Worm (Caenorhabditis elegans) whole organism, L2 larva: ENCODE data around the gene sup-37.
A peak's percentile ranks its signal among the peaks of the same experiment; 100 is the strongest.

Experiments
- C34F6.9 ChIP-seq: fragments of 150-350 bp; optimal IDR thresholded peaks from 2 replicates; lab custom pipeline; 2014; ENCODE audit warnings: missing biosample characterization, missing genetic modification characterization
- F13H6.1 ChIP-seq: sonication (generic microtip); optimal IDR thresholded peaks from 2 replicates; lab custom pipeline; 2016; ENCODE audit warnings: missing genetic modification characterization, missing compliant biosample characterization
- ZK546.5 ChIP-seq: sonication (generic microtip); optimal IDR thresholded peaks from 2 replicates; lab custom pipeline; 2017; ENCODE audit warnings: missing biosample characterization, missing genetic modification characterization
- alr-1 ChIP-seq: fragments of 150-350 bp; optimal IDR thresholded peaks from 2 replicates; lab custom pipeline; 2014; ENCODE audit warnings: missing biosample characterization, missing genetic modification characterization
- ama-1 ChIP-seq: fragments of 150-350 bp; optimal IDR thresholded peaks from 2 replicates; lab custom pipeline; 2018; ENCODE audit warnings: inconsistent platforms
- blmp-1 ChIP-seq: sonication (generic microtip); optimal IDR thresholded peaks from 2 replicates; lab custom pipeline; 2017; ENCODE audit warnings: missing genetic modification characterization, mild to moderate bottlenecking, missing compliant biosample characterization, antibody characterized with exemption, moderate library complexity; ENCODE audit not compliant: insufficient read depth
- ceh-82 ChIP-seq: fragments of 150-350 bp; optimal IDR thresholded peaks from 2 replicates; lab custom pipeline; 2014; ENCODE audit warnings: missing biosample characterization, missing genetic modification characterization
- crh-2 ChIP-seq: sonication (generic microtip); optimal IDR thresholded peaks from 2 replicates; lab custom pipeline; 2017; ENCODE audit warnings: missing biosample characterization, missing genetic modification characterization
- elt-1 ChIP-seq: fragments of 150-350 bp; optimal IDR thresholded peaks from 2 replicates; lab custom pipeline; 2014; ENCODE audit warnings: missing biosample characterization, missing genetic modification characterization
- fos-1 ChIP-seq: fragments of 150-350 bp; optimal IDR thresholded peaks from 2 replicates; lab custom pipeline; 2014; ENCODE audit warnings: missing biosample characterization, missing genetic modification characterization
- gmeb-1 ChIP-seq: fragments of 150-350 bp; optimal IDR thresholded peaks from 2 replicates; lab custom pipeline; 2014; ENCODE audit warnings: missing biosample characterization, missing genetic modification characterization
- lin-13 ChIP-seq: fragments of 150-350 bp; optimal IDR thresholded peaks from 2 replicates; lab custom pipeline; 2014; ENCODE audit warnings: missing biosample characterization, missing genetic modification reagents, missing genetic modification characterization
- lsy-2 ChIP-seq, 2 experiments: fragments of 150-350 bp in 1 of 2; sonication (generic microtip) in 1 of 2; optimal IDR thresholded peaks; 2 replicates each; lab custom pipeline; 2014 to 2017; ENCODE audit warnings: missing biosample characterization in 2 of 2, missing genetic modification characterization in 2 of 2
- mbf-1 ChIP-seq: sonication (generic microtip); optimal IDR thresholded peaks from 2 replicates; lab custom pipeline; 2017; ENCODE audit warnings: missing biosample characterization, missing genetic modification characterization
- mdl-1 ChIP-seq, 2 experiments: fragments of 150-350 bp in 1 of 2; sonication (generic microtip) in 1 of 2; optimal IDR thresholded peaks; 2 replicates each; lab custom pipeline; 2017; ENCODE audit warnings: missing biosample characterization in 2 of 2, missing genetic modification characterization in 2 of 2
- nhr-10 ChIP-seq: sonication (generic microtip); optimal IDR thresholded peaks from 2 replicates; lab custom pipeline; 2017; ENCODE audit warnings: missing biosample characterization, missing genetic modification characterization
- nhr-12 ChIP-seq: fragments of 150-350 bp; optimal IDR thresholded peaks from 2 replicates; lab custom pipeline; 2014; ENCODE audit warnings: missing biosample characterization, missing genetic modification characterization
- nhr-129 ChIP-seq: fragments of 150-350 bp; optimal IDR thresholded peaks from 2 replicates; lab custom pipeline; 2014; ENCODE audit warnings: missing biosample characterization, missing genetic modification characterization
- nhr-21 ChIP-seq: fragments of 150-350 bp; optimal IDR thresholded peaks from 2 replicates; lab custom pipeline; 2014; ENCODE audit warnings: missing biosample characterization, missing genetic modification characterization
- nhr-23 ChIP-seq: fragments of 150-350 bp; optimal IDR thresholded peaks from 2 replicates; lab custom pipeline; 2014; ENCODE audit warnings: missing biosample characterization, missing genetic modification reagents, missing genetic modification characterization
- nhr-77 ChIP-seq: fragments of 150-350 bp; optimal IDR thresholded peaks from 2 replicates; lab custom pipeline; 2014; ENCODE audit warnings: missing biosample characterization, missing genetic modification characterization
- peb-1 ChIP-seq: fragments of 150-350 bp; optimal IDR thresholded peaks from 2 replicates; lab custom pipeline; 2014; ENCODE audit warnings: missing biosample characterization, missing genetic modification characterization
- sem-4 ChIP-seq: fragments of 150-350 bp; optimal IDR thresholded peaks from 2 replicates; lab custom pipeline; 2014; ENCODE audit warnings: missing biosample characterization, missing genetic modification reagents, missing genetic modification characterization
- skn-1 ChIP-seq: sonication (generic microtip); optimal IDR thresholded peaks from 2 replicates; lab custom pipeline; 2017; ENCODE audit warnings: missing biosample characterization, missing genetic modification characterization
- sma-3 ChIP-seq: sonication (generic microtip); optimal IDR thresholded peaks from 2 replicates; lab custom pipeline; 2016; ENCODE audit warnings: missing genetic modification reagents, missing genetic modification characterization, missing compliant biosample characterization
- sma-9 ChIP-seq, 2 experiments: fragments of 150-350 bp in 1 of 2; sonication (generic microtip) in 1 of 2; optimal IDR thresholded peaks; 2 replicates each; lab custom pipeline; 2014 to 2016; ENCODE audit warnings: missing genetic modification characterization in 2 of 2, mild to moderate bottlenecking in 1 of 2, missing biosample characterization in 1 of 2, missing compliant biosample characterization in 1 of 2, missing genetic modification reagents in 1 of 2, moderate library complexity in 1 of 2
- unc-55 ChIP-seq: fragments of 150-350 bp; sonication (generic microtip); optimal IDR thresholded peaks from 3 replicates; lab custom pipeline; 2014; ENCODE audit warnings: missing biosample characterization, missing genetic modification reagents, missing genetic modification characterization
- zag-1 ChIP-seq: fragments of 150-350 bp; optimal IDR thresholded peaks from 2 replicates; lab custom pipeline; 2014; ENCODE audit warnings: missing biosample characterization, missing genetic modification characterization
- ztf-11 ChIP-seq: sonication (generic microtip); optimal IDR thresholded peaks from 2 replicates; lab custom pipeline; 2017; ENCODE audit warnings: missing biosample characterization, missing genetic modification characterization
- ztf-4 ChIP-seq: fragments of 150-350 bp; optimal IDR thresholded peaks from 2 replicates; lab custom pipeline; 2014; ENCODE audit warnings: missing biosample characterization, missing genetic modification characterization

The sup-37 gene

ce11 chrV:8769154-8769553 lies 17.2 kb upstream of the sup-37 start:
- TF ChIP-seq nhr-77 (no peak), alr-1 (no peak), ztf-4 (tag; lab: Kevin White, UChicago) (no peak), fos-1 (tag; lab: Kevin White, UChicago) (peak; percentile 93), crh-2 (tag; lab: Kevin White, UChicago) (peak; percentile 91), sma-9 (GFP tag; optimal IDR thresholded peaks at IDR 0.05; lab: Kevin White, UChicago) (peak; percentile 88), sma-9 (tag; optimal IDR thresholded peaks at IDR 0.05; lab: Kevin White, UChicago) (no peak), elt-1 (tag; lab: Kevin White, UChicago) (no peak), gmeb-1 (tag; lab: Kevin White, UChicago) (peak; percentile 40), F13H6.1 (tag; lab: Kevin White, UChicago) (peak; percentile 22)

- TF ChIP-seq ceh-82 (tag; lab: Kevin White, UChicago) (no peak), sem-4 (tag; lab: Kevin White, UChicago) (no peak), peb-1 (no peak)
These were observed 14.7 kb upstream of the sup-37 start, which contains the start of gene srx-115 for ce11 chrV:8771599-8771998. Gene srx-115, plus strand, starts transcription at chrV:8771899.

- peak in 1 of 2 experiments; percentile 35 for TF ChIP-seq lsy-2 (tag; optimal IDR thresholded peaks at IDR 0.05; lab: Kevin White, UChicago)
- no peak for TF ChIP-seq nhr-12
- TF ChIP-seq fos-1 (tag; lab: Kevin White, UChicago): peak; percentile 56
- TF ChIP-seq C34F6.9 (tag; lab: Kevin White, UChicago): peak; percentile 42
- no peak for TF ChIP-seq sem-4 (tag; lab: Kevin White, UChicago)
- peak; percentile 9 for TF ChIP-seq nhr-129
- TF ChIP-seq lin-13 (GFP tag; lab: Kevin White, UChicago): no peak
- TF ChIP-seq unc-55 (GFP tag; lab: Kevin White, UChicago): peak; percentile 57
- no peak for TF ChIP-seq blmp-1 (tag; lab: Kevin White, UChicago)
These were observed 12.4 kb upstream of the sup-37 start, which contains the start of gene B0507.2 for ce11 chrV:8773826-8774382. Gene B0507.2, plus strand, starts transcription at chrV:8774332.

ce11 chrV:8776270-8776669 lies 10.1 kb upstream of the sup-37 start, which contains the start of gene B0507.1:
Gene B0507.1, plus strand, starts transcription at chrV:8776570.
- TF ChIP-seq mbf-1 (tag; lab: Kevin White, UChicago): no peak
- TF ChIP-seq peb-1: no peak
- TF ChIP-seq skn-1 (tag; lab: Kevin White, UChicago): no peak
- TF ChIP-seq crh-2 (tag; lab: Kevin White, UChicago): no peak
- TF ChIP-seq nhr-23 (tag; lab: Kevin White, UChicago): no peak
- TF ChIP-seq ztf-11 (tag; lab: Kevin White, UChicago): no peak
- no peak for TF ChIP-seq blmp-1 (tag; lab: Kevin White, UChicago)
- TF ChIP-seq nhr-21 (tag; lab: Kevin White, UChicago): no peak
- no peak for TF ChIP-seq zag-1 (tag; lab: Kevin White, UChicago)
- TF ChIP-seq nhr-10 (tag; lab: Kevin White, UChicago): no peak

ce11 chrV:8781164-8781563 lies 5.2 kb upstream of the sup-37 start:
- TF ChIP-seq fos-1 (tag; lab: Kevin White, UChicago) (peak; percentile 64), ama-1 (lab: Kevin White, UChicago) (no peak), C34F6.9 (tag; lab: Kevin White, UChicago) (no peak), ZK546.5 (tag; lab: Kevin White, UChicago) (no peak), sma-3 (no peak)

ce11 chrV:8782112-8782511 lies 4.2 kb upstream of the sup-37 start:
- TF ChIP-seq mdl-1 (tag; optimal IDR thresholded peaks at IDR 0.05; lab: Kevin White, UChicago) (no peak), fos-1 (tag; lab: Kevin White, UChicago) (peak; percentile 6), nhr-129 (peak; percentile 45)
